Worm (Caenorhabditis elegans): Measurements from ENCODE around the gene sma-6.

DNA sequence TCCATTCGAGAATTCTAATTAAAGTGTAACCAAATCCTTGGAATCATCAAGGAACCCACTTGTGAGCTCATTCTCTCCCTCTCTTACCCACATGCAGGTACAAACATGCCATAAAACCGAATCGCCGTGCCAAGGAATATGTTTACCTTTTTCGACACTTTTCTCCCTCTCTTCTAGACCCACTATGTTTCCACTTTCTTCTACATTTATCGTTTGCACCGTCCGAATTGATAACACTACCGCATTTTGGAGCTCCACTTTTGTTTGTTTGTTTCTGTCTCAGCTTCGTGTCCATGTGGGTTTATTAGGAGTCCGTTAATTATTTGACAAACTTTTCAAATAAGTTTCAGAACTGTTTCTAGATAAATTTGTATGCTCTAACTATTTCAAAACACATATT, 42.4 kb upstream of the sma-6 start:
- TF ChIP-seq C38D4.7 (GFP tag; optimal IDR thresholded peaks at IDR 0.05) (no peak), fkh-10 (GFP tag; optimal IDR thresholded peaks at IDR 0.05) (no peak), ceh-34 (tag; optimal IDR thresholded peaks at IDR 0.05) (no peak), dve-1 (tag; optimal IDR thresholded peaks at IDR 0.05) (no peak), nfya-1 (tag; optimal IDR thresholded peaks at IDR 0.05) (no peak), rnt-1 (tag; optimal IDR thresholded peaks at IDR 0.05) (no peak), ceh-22 (tag; optimal IDR thresholded peaks at IDR 0.05) (no peak), ama-1 (optimal IDR thresholded peaks at IDR 0.05) (no peak)

Data from whole organism, late embryonic.